Fruit fly (Drosophila melanogaster) whole organism, larva: ENCODE data around the gene Idh.
A peak's percentile ranks its signal among the peaks of the same experiment; 100 is the strongest.

Source experiments
- noc ChIP-seq: fragments of 200-800 bp; sonication (Bioruptor generic); optimal IDR thresholded peaks from 3 replicates; lab custom pipeline; 2019; ENCODE audit warnings: missing biosample characterization, mild to moderate bottlenecking, missing genetic modification characterization, moderate library complexity

The Idh gene

dm6 chr3L:8368694-8369344 lies 8.1 kb upstream of the Idh start:
- no peak for TF ChIP-seq noc (tag; lab: Kevin White, UChicago)

DNA sequence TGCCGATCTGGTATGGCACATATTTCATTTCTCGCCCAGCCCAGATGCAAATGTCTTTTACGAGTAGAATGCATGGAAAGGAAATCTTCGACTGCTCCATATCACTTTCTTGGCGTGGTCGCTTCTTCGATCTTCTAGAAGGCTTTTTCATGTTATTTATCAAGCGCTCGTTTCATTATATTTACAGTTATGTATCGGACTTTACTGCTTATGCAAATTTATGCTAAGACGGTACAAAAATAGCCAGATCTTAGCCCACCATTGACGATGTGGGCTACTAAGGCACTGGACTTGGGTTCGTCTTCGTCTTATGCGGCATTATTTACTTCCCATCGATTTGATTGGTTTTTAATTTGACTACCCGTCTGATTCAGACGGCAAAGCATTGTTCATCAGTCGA lies 2.6 kb upstream of the Idh start:
- TF ChIP-seq noc (tag; lab: Kevin White, UChicago), result no peak

dm6 chr3L:8360063-8360642 lies 553 bp downstream of the Idh start:
- TF ChIP-seq noc (tag; lab: Kevin White, UChicago), result no peak

DNA sequence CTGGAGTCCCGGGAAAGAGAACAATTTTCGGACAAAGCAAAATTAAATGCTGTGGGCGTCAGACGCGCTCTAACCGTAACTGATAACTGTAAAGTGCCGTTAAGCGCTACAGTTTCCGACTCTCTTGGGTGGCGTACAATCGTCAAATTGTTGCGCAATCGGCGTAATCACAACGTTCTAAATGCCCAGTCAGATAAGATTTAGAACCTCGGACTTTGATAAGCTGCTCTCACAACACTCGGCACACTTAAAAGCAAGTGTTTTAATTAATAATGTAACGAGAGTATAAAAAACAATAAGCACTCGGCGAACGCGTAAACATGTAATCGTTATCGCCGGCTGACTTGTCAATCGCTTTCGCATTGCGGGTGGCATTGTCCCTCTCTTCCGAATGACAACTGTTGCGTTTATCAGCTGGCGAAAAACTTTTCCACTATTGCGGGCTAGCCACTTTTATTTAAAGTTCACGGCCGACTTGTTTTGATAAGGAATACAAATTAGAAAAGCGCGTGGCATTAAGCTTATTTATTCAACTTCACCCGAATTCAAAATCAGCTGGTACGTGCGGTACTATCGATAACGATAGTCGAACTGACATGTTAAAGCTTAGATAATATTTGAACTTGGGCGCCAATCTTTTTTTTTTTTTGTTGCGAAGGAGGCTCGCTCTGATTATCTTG lies 1.8 kb downstream of the Idh start:
- TF ChIP-seq noc (tag; lab: Kevin White, UChicago), result peak; percentile 60

dm6 chr3L:8358138-8358537 lies 2.6 kb downstream of the Idh start:
- peak; percentile 27 for TF ChIP-seq noc (tag; lab: Kevin White, UChicago)

- TF ChIP-seq noc (tag; lab: Kevin White, UChicago), result no peak
Measured at dm6 chr3L:8356196-8356595, 4.5 kb downstream of the Idh start, which contains the start of gene Culd. Gene Culd (minus strand): TSS chr3L:8356296.

- TF ChIP-seq noc (tag; lab: Kevin White, UChicago), result no peak
Measured at dm6 chr3L:8347346-8347745, 13.4 kb downstream of the Idh start.

DNA sequence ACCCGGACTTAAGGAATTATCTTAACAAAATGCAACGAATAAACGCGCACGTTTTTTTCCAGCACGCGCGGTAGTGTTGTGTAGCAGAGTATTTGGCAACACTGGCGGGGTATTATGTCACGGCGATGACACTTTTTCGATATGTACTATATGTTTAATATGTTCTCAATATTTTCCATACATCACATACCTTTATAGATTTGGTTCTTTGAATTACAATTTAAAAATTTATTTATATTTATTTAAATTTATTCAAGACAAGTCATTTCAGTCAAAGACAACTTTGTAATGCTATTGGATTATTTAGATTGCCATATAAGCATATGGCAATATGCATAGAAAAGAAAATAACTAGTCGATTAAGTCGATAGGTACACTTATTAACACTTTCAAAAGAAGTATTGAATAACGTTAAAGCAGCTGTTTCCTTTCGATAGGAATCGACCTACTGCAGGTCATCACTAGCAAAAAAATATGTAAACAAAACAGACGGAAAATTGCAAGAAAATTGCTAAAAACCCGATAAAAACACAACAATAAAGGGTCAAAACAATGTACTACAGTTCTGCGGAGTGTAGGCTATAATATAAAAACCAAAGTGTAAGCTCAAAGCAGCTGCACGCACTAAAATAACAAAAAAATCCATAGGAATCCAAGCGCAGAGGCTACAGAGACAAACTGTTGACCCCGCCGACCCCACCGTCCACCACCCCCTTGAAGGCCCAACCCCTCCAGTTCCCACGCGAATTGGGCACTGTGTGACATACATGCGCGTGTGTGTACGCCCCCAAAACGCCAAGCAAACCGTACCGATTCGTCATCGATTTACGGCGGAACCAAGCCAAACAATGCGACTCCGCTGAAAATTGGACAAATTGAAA lies 14.4 kb downstream of the Idh start, which contains the start of the genes CG7182 and GAPcenA:
TSS of gene CG7182 (minus strand) at position 283 of the 881 bp plus-strand sequence.
TSS of gene GAPcenA (plus strand) at position 462 of the 881 bp plus-strand sequence.
- peak; percentile 81 for TF ChIP-seq noc (tag; lab: Kevin White, UChicago)

DNA sequence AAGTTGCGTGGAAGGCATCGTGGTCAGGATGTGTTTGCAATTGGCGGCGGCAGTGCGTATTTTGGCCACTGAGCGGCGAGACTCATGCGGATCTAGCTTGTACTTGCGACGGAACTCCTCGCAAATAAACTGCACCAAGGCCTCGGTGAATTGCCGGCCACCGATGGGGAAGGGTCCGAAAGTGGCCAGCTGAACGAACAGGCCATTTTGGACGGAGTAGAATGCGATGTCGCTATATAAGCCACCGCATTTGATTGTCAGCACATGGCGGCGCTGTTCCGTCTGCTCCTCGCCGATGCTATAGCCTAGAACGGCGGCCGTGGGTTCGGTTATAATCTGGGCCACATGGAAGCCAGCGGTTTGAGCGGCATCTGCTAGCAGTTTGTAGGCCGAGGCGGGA lies 15.5 kb downstream of the Idh start:
- TF ChIP-seq noc (tag; lab: Kevin White, UChicago), result no peak

- TF ChIP-seq noc (tag; lab: Kevin White, UChicago), result peak; percentile 18
Measured at dm6 chr3L:8340264-8341095, 20.2 kb downstream of the Idh start, which contains the start of the genes Prim1 and CG7083. Gene Prim1 (plus strand): TSS chr3L:8340314. Gene CG7083 (plus strand): TSS chr3L:8340785.

DNA sequence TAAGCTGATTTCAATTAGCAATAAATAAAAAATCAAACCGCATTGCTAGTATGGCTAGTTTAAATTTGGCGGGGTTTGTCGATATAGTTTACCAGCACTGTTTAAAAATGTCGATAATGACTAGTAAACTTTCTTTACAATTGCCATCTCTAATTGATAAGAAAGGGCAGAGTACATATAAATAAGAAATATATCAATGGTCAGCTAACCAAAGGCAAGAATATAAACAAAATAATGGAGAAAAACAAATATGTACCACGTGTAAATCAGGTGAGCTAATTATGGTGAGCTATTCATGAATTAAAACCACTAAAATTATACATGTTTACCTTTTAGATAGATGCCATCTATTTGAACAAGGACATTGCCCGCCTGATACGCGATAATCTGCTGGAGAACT lies 21.8 kb downstream of the Idh start, which contains the start of gene Pex2:
TSS of gene Pex2 (plus strand) at position 131 of the 400 bp plus-strand sequence.
- TF ChIP-seq noc (tag; lab: Kevin White, UChicago), result no peak

dm6 chr3L:8336372-8336771 lies 24.3 kb downstream of the Idh start, which contains the start of gene Cpr66Cb:
Gene Cpr66Cb (plus strand): TSS chr3L:8336672.
- TF ChIP-seq noc (tag; lab: Kevin White, UChicago), result no peak

- TF ChIP-seq noc (tag; lab: Kevin White, UChicago), result no peak
Measured at dm6 chr3L:8334338-8334737, 26.4 kb downstream of the Idh start.

dm6 chr3L:8333574-8333973 lies 27.1 kb downstream of the Idh start:
- TF ChIP-seq noc (tag; lab: Kevin White, UChicago), result no peak
